Worm (Caenorhabditis elegans) whole organism, L1 larva: ENCODE results near the gene C44B9.3.

ENCODE experiments used
- C16A3.4 ChIP-seq: fragments of 150-350 bp; optimal IDR thresholded peaks from 2 replicates; lab custom pipeline; 2014; ENCODE audit warnings: missing biosample characterization, missing genetic modification characterization
- C34B4.2 ChIP-seq: sonication (generic microtip); optimal IDR thresholded peaks from 2 replicates; lab custom pipeline; 2017; ENCODE audit warnings: mild to moderate bottlenecking, missing genetic modification characterization, missing compliant biosample characterization
- F16B12.6 ChIP-seq: fragments of 150-350 bp; optimal IDR thresholded peaks from 2 replicates; lab custom pipeline; 2014; ENCODE audit warnings: missing biosample characterization, missing genetic modification characterization
- ama-1 ChIP-seq: fragments of 150-350 bp; optimal IDR thresholded peaks from 2 replicates; lab custom pipeline; 2014
- blmp-1 ChIP-seq: fragments of 150-350 bp; optimal IDR thresholded peaks from 2 replicates; lab custom pipeline; 2014; ENCODE audit warnings: missing biosample characterization, missing genetic modification characterization
- ceh-8 ChIP-seq: fragments of 200-800 bp; sonication (Bioruptor generic); optimal IDR thresholded peaks from 2 replicates; lab custom pipeline; 2018; ENCODE audit warnings: mild to moderate bottlenecking, missing genetic modification characterization, moderate library complexity, missing compliant biosample characterization
- ceh-82 ChIP-seq, 3 experiments: fragments of 150-350 bp in 1 of 3; sonication (generic microtip) in 2 of 3; optimal IDR thresholded peaks; 2 replicates each; lab custom pipeline; 2014 to 2017; ENCODE audit warnings: missing biosample characterization in 3 of 3, missing genetic modification characterization in 3 of 3
- dpl-1 ChIP-seq, 3 experiments: fragments of 150-350 bp in 2 of 3; sonication (generic microtip) in 1 of 3; optimal IDR thresholded peaks; 2 replicates each; lab custom pipeline; 2014 to 2017; ENCODE audit warnings: missing biosample characterization in 3 of 3, missing genetic modification characterization in 3 of 3, missing genetic modification reagents in 3 of 3
- dsc-1 ChIP-seq: sonication (generic microtip); optimal IDR thresholded peaks from 2 replicates; lab custom pipeline; 2016; ENCODE audit warnings: mild to moderate bottlenecking, missing genetic modification characterization, missing compliant biosample characterization
- efl-1 ChIP-seq, 4 experiments: fragments of 150-350 bp; optimal IDR thresholded peaks in 3 of 4; peaks in 1 of 4; 1 replicate in 1 of 4; 2 replicates in 3 of 4; lab custom pipeline; 2014; ENCODE audit warnings: missing biosample characterization in 2 of 4, missing genetic modification characterization in 2 of 4, missing genetic modification reagents in 2 of 4
- egl-27 ChIP-seq, 2 experiments: fragments of 150-350 bp in 1 of 2; sonication (generic microtip); optimal IDR thresholded peaks; 3 replicates each; lab custom pipeline; 2017 to 2018; ENCODE audit warnings: missing biosample characterization in 2 of 2, missing genetic modification characterization in 2 of 2, missing genetic modification reagents in 2 of 2
- elt-2 ChIP-seq: sonication (generic microtip); optimal IDR thresholded peaks from 2 replicates; lab custom pipeline; 2016; ENCODE audit warnings: missing genetic modification characterization, mild to moderate bottlenecking, inconsistent platforms, missing compliant biosample characterization, missing genetic modification reagents
- grh-1 ChIP-seq: fragments of 200-800 bp; sonication (Bioruptor generic); IDR thresholded peaks from 2 replicates; pipeline ENCODE4 v1.3.6; 2022; ENCODE audit warnings: missing genetic modification reagents, missing genetic modification characterization, missing compliant biosample characterization
- hpl-2 ChIP-seq: fragments of 150-350 bp; optimal IDR thresholded peaks from 2 replicates; lab custom pipeline; 2014; ENCODE audit warnings: missing biosample characterization, missing genetic modification reagents, missing genetic modification characterization
- lin-35 ChIP-seq, 2 experiments: fragments of 150-350 bp; optimal IDR thresholded peaks; 2 replicates each; lab custom pipeline; 2014; ENCODE audit warnings: missing biosample characterization in 2 of 2, missing genetic modification characterization in 2 of 2, missing genetic modification reagents in 2 of 2
- mab-9 ChIP-seq: fragments of 200-800 bp; sonication (Bioruptor generic); IDR thresholded peaks from 2 replicates; pipeline ENCODE4 v1.3.6; 2022; ENCODE audit warnings: missing genetic modification reagents, missing genetic modification characterization, missing compliant biosample characterization
- mdl-1 ChIP-seq, 2 experiments: fragments of 150-350 bp; optimal IDR thresholded peaks; 2 replicates each; lab custom pipeline; 2014 to 2017; ENCODE audit warnings: missing biosample characterization in 2 of 2, missing genetic modification characterization in 2 of 2, inconsistent platforms in 1 of 2
- mef-2 ChIP-seq: fragments of 150-350 bp; optimal IDR thresholded peaks from 2 replicates; lab custom pipeline; 2014; ENCODE audit warnings: missing biosample characterization, missing genetic modification characterization
- nhr-71 ChIP-seq: sonication (generic microtip); optimal IDR thresholded peaks from 2 replicates; lab custom pipeline; 2016; ENCODE audit warnings: mild to moderate bottlenecking, missing genetic modification characterization, moderate library complexity, missing compliant biosample characterization
- nhr-84 ChIP-seq: sonication (generic microtip); optimal IDR thresholded peaks from 2 replicates; lab custom pipeline; 2017; ENCODE audit warnings: missing biosample characterization, missing genetic modification characterization
- nhr-85 ChIP-seq: sonication (generic microtip); peaks from one replicate; lab custom pipeline; 2016; ENCODE audit warnings: missing genetic modification characterization, inconsistent platforms, missing compliant biosample characterization
- nhr-90 ChIP-seq: sonication (generic microtip); optimal IDR thresholded peaks from 2 replicates; lab custom pipeline; 2016; ENCODE audit warnings: mild to moderate bottlenecking, missing genetic modification characterization, missing compliant biosample characterization; ENCODE audit not compliant: poor library complexity
- rnt-1 ChIP-seq: sonication (generic microtip); optimal IDR thresholded peaks from 2 replicates; lab custom pipeline; 2016; ENCODE audit warnings: mild to moderate bottlenecking, missing genetic modification characterization, moderate library complexity, missing compliant biosample characterization
- snpc-4 ChIP-seq: fragments of 150-350 bp; optimal IDR thresholded peaks from 2 replicates; lab custom pipeline; 2014; ENCODE audit warnings: missing biosample characterization, missing genetic modification characterization
- snu-23 ChIP-seq: sonication (generic microtip); optimal IDR thresholded peaks from 2 replicates; lab custom pipeline; 2016; ENCODE audit warnings: missing genetic modification characterization, missing compliant biosample characterization
- sptf-1 ChIP-seq: fragments of 150-350 bp; optimal IDR thresholded peaks from 2 replicates; lab custom pipeline; 2014; ENCODE audit warnings: missing biosample characterization, missing genetic modification characterization

The C44B9.3 gene

ce11 chrIII:10880083-10880482 is at the start of gene C44B9.3:
TSS of gene C44B9.3 (minus strand) at chrIII:10880183.
- TF ChIP-seq snpc-4 (tag; lab: Kevin White, UChicago) (no peak), efl-1 (optimal IDR thresholded peaks at IDR 0.05; lab: Kevin White, UChicago) (no peak), efl-1 (GFP tag; optimal IDR thresholded peaks at IDR 0.05 in 1 of 2; lab: Kevin White, UChicago) (peak in 1 of 2 experiments; percentile 12)

- TF ChIP-seq ceh-8 (GFP tag; lab: Kevin White, UChicago): no peak
These were observed 43.6 kb upstream of the C44B9.3 start for ce11 chrIII:10923539-10923938.

- TF ChIP-seq ama-1 (no peak), efl-1 (optimal IDR thresholded peaks at IDR 0.05; lab: Kevin White, UChicago) (no peak), efl-1 (GFP tag; optimal IDR thresholded peaks at IDR 0.05 in 1 of 2; lab: Kevin White, UChicago) (peak in 1 of 2 experiments; percentile 87)
These were observed 41.5 kb upstream of the C44B9.3 start for ce11 chrIII:10921474-10921873.

ce11 chrIII:10920044-10920443 is 40.1 kb upstream of the C44B9.3 start, which contains the start of gene vab-7:
TSS of gene vab-7 (plus strand) at chrIII:10920344.
- TF ChIP-seq C16A3.4 (tag; lab: Kevin White, UChicago) (no peak), nhr-71 (no peak), mdl-1 (tag; optimal IDR thresholded peaks at IDR 0.05; lab: Kevin White, UChicago) (no peak), snu-23 (GFP tag; lab: Kevin White, UChicago) (no peak), grh-1 (GFP tag; lab: Robert Waterston, UW) (no peak), sptf-1 (tag; lab: Kevin White, UChicago) (no peak), nhr-84 (tag; lab: Kevin White, UChicago) (no peak), elt-2 (tag; lab: Kevin White, UChicago) (no peak), hpl-2 (GFP tag; lab: Kevin White, UChicago) (no peak), ceh-82 (tag; optimal IDR thresholded peaks at IDR 0.05; lab: Kevin White, UChicago) (no peak)
- TF ChIP-seq, all 84 proteins: peak for 0

- no peak for TF ChIP-seq ceh-82 (tag; optimal IDR thresholded peaks at IDR 0.05; lab: Kevin White, UChicago)
- no peak for TF ChIP-seq elt-2 (tag; lab: Kevin White, UChicago)
- no peak for TF ChIP-seq dsc-1 (tag; lab: Kevin White, UChicago)
- no peak for TF ChIP-seq lin-35 (GFP tag; optimal IDR thresholded peaks at IDR 0.05; lab: Kevin White, UChicago)
- no peak for TF ChIP-seq mab-9 (GFP tag; lab: Robert Waterston, UW)
- TF ChIP-seq nhr-85 (tag; lab: Kevin White, UChicago): no peak
- TF ChIP-seq mef-2 (tag; lab: Kevin White, UChicago): no peak
These were observed 35.0 kb upstream of the C44B9.3 start for ce11 chrIII:10914971-10915370.

ce11 chrIII:10911160-10911559 is 31.2 kb upstream of the C44B9.3 start, which contains the start of gene cut-6:
TSS of gene cut-6 (plus strand) at chrIII:10911460.
- TF ChIP-seq rnt-1 (tag; lab: Kevin White, UChicago) (no peak), C34B4.2 (tag; lab: Kevin White, UChicago) (no peak), blmp-1 (tag; lab: Kevin White, UChicago) (peak; percentile 57), efl-1 (optimal IDR thresholded peaks at IDR 0.05; lab: Kevin White, UChicago) (no peak), efl-1 (GFP tag; optimal IDR thresholded peaks at IDR 0.05 in 1 of 2; lab: Kevin White, UChicago) (no peak), grh-1 (GFP tag; lab: Robert Waterston, UW) (no peak), nhr-90 (tag; lab: Kevin White, UChicago) (no peak)

- TF ChIP-seq F16B12.6 (tag; lab: Kevin White, UChicago) (no peak), efl-1 (optimal IDR thresholded peaks at IDR 0.05; lab: Kevin White, UChicago) (no peak), efl-1 (GFP tag; optimal IDR thresholded peaks at IDR 0.05 in 1 of 2; lab: Kevin White, UChicago) (peak in 1 of 2 experiments; percentile 94)
These were observed 29.2 kb upstream of the C44B9.3 start for ce11 chrIII:10909166-10909565.

- TF ChIP-seq mef-2 (tag; lab: Kevin White, UChicago) (no peak), egl-27 (tag; optimal IDR thresholded peaks at IDR 0.05; lab: Kevin White, UChicago) (no peak), lin-35 (GFP tag; optimal IDR thresholded peaks at IDR 0.05; lab: Kevin White, UChicago) (no peak), dpl-1 (GFP tag; optimal IDR thresholded peaks at IDR 0.05; lab: Kevin White, UChicago) (peak in 1 of 3 experiments; percentile 39), efl-1 (optimal IDR thresholded peaks at IDR 0.05; lab: Kevin White, UChicago) (no peak), efl-1 (GFP tag; optimal IDR thresholded peaks at IDR 0.05 in 1 of 2; lab: Kevin White, UChicago) (peak in 1 of 2 experiments; percentile 68)
These were observed 28.6 kb upstream of the C44B9.3 start for ce11 chrIII:10908543-10908942.
